Worm (Caenorhabditis elegans): Measurements from ENCODE around the gene nape-1.

Gene nape-1

DNA sequence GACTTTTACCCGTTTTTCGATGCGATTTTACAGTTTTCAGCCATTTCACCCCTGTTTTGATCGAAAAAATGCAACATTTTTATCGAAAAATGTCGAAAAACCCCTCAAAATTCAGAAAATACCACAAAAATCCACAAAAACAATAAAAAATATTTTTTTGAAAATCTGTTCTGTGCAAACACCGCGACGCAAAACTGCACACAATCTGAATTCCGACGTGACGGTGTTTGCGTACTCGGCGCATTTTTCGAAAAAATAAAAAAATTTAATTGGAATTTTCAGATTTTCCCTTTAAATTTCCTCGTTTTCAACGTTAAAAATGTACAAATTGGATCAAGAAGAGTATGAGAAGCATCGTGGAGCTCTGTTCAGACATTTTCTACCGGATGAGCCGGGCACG is 14.8 kb downstream of the nape-1 start, which contains the start of gene smgl-2 (continued):
- TF ChIP-seq T07F8.4 (tag; optimal IDR thresholded peaks at IDR 0.05) (no peak), snpc-1.1 (tag; optimal IDR thresholded peaks at IDR 0.05; ENCODE audit: insufficient read depth) (no peak), efl-1 (GFP tag; optimal IDR thresholded peaks at IDR 0.05) (peak; percentile 36), mel-28 (tag; optimal IDR thresholded peaks at IDR 0.05; ENCODE audit: borderline replicate concordance) (no peak), dox-1 (GFP tag; IDR thresholded peaks at IDR 0.05) (peak; percentile 37; the same call in 1 of the 2 replicates), T26A5.8 (tag; optimal IDR thresholded peaks at IDR 0.05) (no peak), attf-6 (GFP tag; IDR thresholded peaks at IDR 0.05) (no peak), tbp1 (GFP tag; optimal IDR thresholded peaks at IDR 0.05) (peak; percentile 40), nhr-27 (tag; optimal IDR thresholded peaks at IDR 0.05) (no peak), F23B12.7 (tag; optimal IDR thresholded peaks at IDR 0.05; ENCODE audit: insufficient read depth) (peak; percentile 24), rec-8 (tag; optimal IDR thresholded peaks at IDR 0.05) (no peak), F33H1.4 (GFP tag; IDR thresholded peaks at IDR 0.05) (peak; percentile 37; the same call in 1 of the 2 replicates), madf-6 (GFP tag; IDR thresholded peaks at IDR 0.05) (peak; percentile 40; the same call in 1 of the 2 replicates), B0019.2 (GFP tag; conservative IDR thresholded peaks at IDR 0.05) (peak; percentile 49; the same call in 1 of the 2 replicates), attf-5 (GFP tag; optimal IDR thresholded peaks at IDR 0.05) (peak; percentile 84), K11D2.4 (GFP tag; IDR thresholded peaks at IDR 0.05) (peak; percentile 52; the same call in 1 of the 2 replicates), madf-8 (GFP tag; conservative IDR thresholded peaks at IDR 0.05) (no peak), F39B2.1 (GFP tag; IDR thresholded peaks at IDR 0.05) (no peak), attf-3 (GFP tag; conservative IDR thresholded peaks at IDR 0.05) (no peak), F49E8.2 (tag; optimal IDR thresholded peaks at IDR 0.05; ENCODE audit: insufficient read depth) (no peak), lin-40 (tag; optimal IDR thresholded peaks at IDR 0.05) (peak; percentile 63)

DNA sequence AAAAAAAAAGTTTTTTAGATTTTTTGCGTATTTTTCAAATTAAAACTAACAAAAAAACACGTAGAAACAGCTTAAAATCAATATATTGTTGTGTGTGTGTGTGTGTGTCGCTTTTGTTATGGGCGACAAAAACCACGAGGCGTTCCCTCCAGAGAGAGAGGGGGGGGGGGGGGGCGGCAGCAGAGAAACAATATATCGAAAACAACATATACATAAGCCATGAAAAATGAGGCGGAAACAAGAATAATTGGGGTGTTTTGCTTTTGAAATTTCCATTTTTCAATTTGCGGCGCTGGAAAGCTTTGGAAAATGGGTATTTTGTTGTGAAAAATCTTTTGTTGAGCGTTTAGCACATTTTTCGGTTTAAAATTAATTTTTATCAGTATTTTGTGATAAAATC is 15.3 kb downstream of the nape-1 start, which contains the start of gene Y37E11AM.2:
Gene Y37E11AM.2, minus strand, starts transcription at position 101 of the 400 bp plus-strand sequence.
- TF ChIP-seq zfh-2 (GFP tag; conservative IDR thresholded peaks at IDR 0.05) (0 out of 2 replicates have a peak, but pooled peaks have one; percentile 17), C06A6.2 (GFP tag; conservative IDR thresholded peaks at IDR 0.05) (no peak)

DNA sequence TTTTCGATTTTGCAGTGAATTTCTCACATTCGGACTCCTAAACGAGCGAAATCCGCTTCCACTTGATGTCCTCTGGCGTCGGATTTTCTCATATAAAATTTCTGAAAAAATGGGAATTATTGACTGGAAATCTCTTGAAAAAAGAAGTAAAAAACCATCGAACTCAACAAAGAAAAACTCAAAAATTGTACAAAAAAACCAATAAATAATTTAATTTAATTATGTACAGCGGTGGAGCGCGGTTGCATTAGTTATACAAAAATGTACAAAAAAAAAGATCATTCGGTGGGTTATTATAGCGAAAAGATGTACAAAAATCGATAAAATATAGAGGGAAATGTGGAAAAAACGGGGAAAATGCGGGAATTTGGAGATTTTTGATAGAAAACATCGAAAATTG is 18.0 kb downstream of the nape-1 start, which contains the start of gene Y37E11AM.4:
Gene Y37E11AM.4, minus strand, starts transcription at position 101 of the 400 bp plus-strand sequence.
- TF ChIP-seq dpl-1 (GFP tag; optimal IDR thresholded peaks at IDR 0.05) = no peak
- TF ChIP-seq ceh-100 (GFP tag; IDR thresholded peaks at IDR 0.05) = no peak
- no peak for TF ChIP-seq die-1 (tag; optimal IDR thresholded peaks at IDR 0.05)

DNA sequence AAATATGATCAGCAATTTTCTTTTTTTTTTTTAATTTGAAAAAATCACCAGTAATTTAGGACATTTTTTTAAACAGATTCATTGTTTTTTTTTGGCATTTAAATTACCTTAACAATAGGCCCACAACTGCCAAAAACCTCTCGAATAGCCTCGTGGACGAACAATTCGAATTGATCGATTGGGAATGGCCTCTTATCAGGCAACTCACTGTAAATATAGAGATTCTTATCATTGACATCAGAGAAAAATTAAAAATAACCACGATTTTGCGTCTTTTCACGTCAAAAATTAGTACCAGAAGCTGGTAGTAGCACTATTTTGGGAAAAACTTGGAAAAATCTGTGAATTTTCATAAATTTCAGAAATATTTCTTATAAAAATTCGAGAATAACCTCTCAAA is 18.7 kb downstream of the nape-1 start:
- TF ChIP-seq mxl-1 (tag; optimal IDR thresholded peaks at IDR 0.05) (no peak), Y56A3A.18 (GFP tag; IDR thresholded peaks at IDR 0.05) (no peak), sea-2 (GFP tag; IDR thresholded peaks at IDR 0.05) (no peak), nfya-1 (tag; optimal IDR thresholded peaks at IDR 0.05; ENCODE audit: borderline replicate concordance, insufficient read depth) (no peak)

DNA sequence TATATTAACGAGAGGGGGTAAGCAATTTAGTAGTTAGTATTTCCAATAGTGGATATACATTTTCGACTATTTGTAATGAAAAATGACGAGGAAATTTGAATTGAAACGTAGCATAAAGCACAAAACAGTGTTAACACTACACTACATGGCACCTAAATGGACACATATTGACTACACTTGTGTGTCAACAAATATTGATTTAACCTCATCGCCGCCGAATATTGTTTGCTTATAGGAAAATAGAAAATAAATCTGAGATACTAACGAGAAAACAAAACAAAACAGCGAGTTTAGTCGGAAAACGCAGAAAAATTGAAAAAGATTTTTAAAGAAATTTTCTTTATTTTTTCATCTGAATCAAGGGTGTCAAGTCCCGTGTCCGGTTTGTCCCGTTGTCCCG is 20.0 kb downstream of the nape-1 start:
- no peak for TF ChIP-seq snpc-1.1 (tag; optimal IDR thresholded peaks at IDR 0.05; ENCODE audit: insufficient read depth)
- TF ChIP-seq ceh-27 (GFP tag; optimal IDR thresholded peaks at IDR 0.05) = no peak
- TF ChIP-seq atf-7 (tag; optimal IDR thresholded peaks at IDR 0.05) = no peak
- TF ChIP-seq dpl-1 (GFP tag; optimal IDR thresholded peaks at IDR 0.05) = no peak
- TF ChIP-seq ztf-3 (GFP tag; optimal IDR thresholded peaks at IDR 0.05) = no peak
